Worm (Caenorhabditis elegans) whole organism, early embryonic: ENCODE measurements around the gene Y66D12A.24.

Source experiments
- F13C5.2 ChIP-seq: sonication (generic microtip); optimal IDR thresholded peaks from 2 replicates; lab custom pipeline; 2017; ENCODE audit warnings: mild to moderate bottlenecking, missing genetic modification characterization, inconsistent platforms, missing compliant biosample characterization
- aly-1 ChIP-seq: sonication (generic microtip); optimal IDR thresholded peaks from 2 replicates; lab custom pipeline; 2016; ENCODE audit warnings: missing genetic modification characterization, missing compliant biosample characterization
- ama-1 ChIP-seq: fragments of 150-350 bp; optimal IDR thresholded peaks from 2 replicates; lab custom pipeline; 2014
- ceh-13 ChIP-seq: fragments of 200-800 bp; sonication (Bioruptor generic); optimal IDR thresholded peaks from 2 replicates; lab custom pipeline; 2018; ENCODE audit warnings: mild to moderate bottlenecking, missing genetic modification characterization, missing compliant biosample characterization
- flt-1 ChIP-seq: fragments of 200-800 bp; sonication (Bioruptor generic); IDR thresholded peaks from 2 replicates; pipeline ENCODE4 v1.3.6; 2022; ENCODE audit warnings: missing genetic modification characterization, missing compliant biosample characterization

DNA sequence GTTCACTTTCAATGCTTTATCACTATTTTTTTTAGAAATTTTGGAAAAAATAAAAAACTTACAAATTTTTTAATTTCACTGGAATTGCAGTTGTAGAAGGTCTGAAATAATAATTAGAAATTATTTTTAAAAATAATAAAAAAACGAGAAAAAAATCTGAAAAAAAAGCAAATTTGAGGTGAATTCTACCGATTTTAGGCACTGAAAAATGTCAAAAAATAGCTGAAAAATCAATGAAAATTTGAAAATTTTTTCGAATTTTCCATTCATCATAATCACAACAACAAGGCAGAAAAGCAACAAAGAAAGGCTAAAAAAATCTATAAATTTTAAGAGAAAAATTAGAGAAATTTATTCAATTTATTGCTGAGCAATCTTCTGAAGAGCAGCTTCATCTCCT, 4.0 kb downstream of the Y66D12A.24 start, which contains the start of gene nars-2:
- TF ChIP-seq ama-1 (no peak), flt-1 (GFP tag; lab: Robert Waterston, UW) (no peak), F13C5.2 (no peak), ceh-13 (GFP tag; lab: Kevin White, UChicago) (no peak), aly-1 (tag; lab: Kevin White, UChicago) (no peak)
